Fruit fly (Drosophila melanogaster) S2 (cell line): Measurements from ENCODE around the gene CG31231.

Source experiments
- CG8478 ChIP-seq: fragments of >200 bp; optimal IDR thresholded peaks from 2 replicates; lab custom pipeline; 2018
- CTCF ChIP-seq, 2 experiments: fragments of >200 bp; optimal IDR thresholded peaks; 2 replicates each; lab custom pipeline; 2018

DNA sequence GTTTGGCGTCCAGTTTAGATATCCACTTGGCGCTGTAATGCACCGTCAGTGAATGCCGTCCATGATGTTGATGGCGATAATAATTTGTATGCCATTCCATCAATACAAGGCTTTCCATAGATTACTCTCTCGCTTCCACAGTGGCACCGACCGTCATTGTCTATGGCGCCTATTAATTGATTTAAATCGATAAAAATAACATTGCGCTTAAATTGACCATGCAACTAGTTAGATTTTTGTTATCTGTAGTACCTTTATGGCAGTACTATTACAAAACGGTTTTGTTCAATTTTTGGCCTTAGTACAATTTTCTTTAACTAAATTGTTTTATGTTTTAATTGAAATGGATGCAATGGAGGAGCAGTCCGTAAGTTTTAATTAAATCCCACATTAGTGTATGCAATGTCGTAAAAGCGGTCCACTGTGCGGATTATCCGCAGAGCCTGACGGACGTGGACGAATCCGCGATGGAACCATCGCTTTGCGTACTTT, 45.7 kb upstream of the CG31231 start:
- TF ChIP-seq CTCF (optimal IDR thresholded peaks at IDR 0.05; lab: Kevin White, UChicago) = no peak
- no peak for TF ChIP-seq CG8478 (lab: Kevin White, UChicago)
